Worm (Caenorhabditis elegans) whole organism, young adult: ENCODE results near the gene F40F8.3.
"Not testable (repeated sequence)": the region's sequence is repeated elsewhere in the genome, so short reads cannot be mapped to it uniquely, and the experiment has no call there.

Experiments used
- B0336.3 ChIP-seq: fragments of 200-800 bp; sonication (Bioruptor generic); IDR thresholded peaks from 2 replicates; pipeline ENCODE4 v1.3.6; 2022; ENCODE audit warnings: missing genetic modification characterization, missing compliant biosample characterization
- F10E7.11 ChIP-seq: sonication (generic microtip); optimal IDR thresholded peaks from 2 replicates; lab custom pipeline; 2017; ENCODE audit warnings: mild to moderate bottlenecking, missing genetic modification characterization, moderate library complexity, missing compliant biosample characterization
- F33H1.4 ChIP-seq: fragments of 200-800 bp; sonication (Bioruptor generic); IDR thresholded peaks from 2 replicates; pipeline ENCODE4 v1.3.6; 2022; ENCODE audit warnings: missing genetic modification reagents, missing genetic modification characterization, missing compliant biosample characterization
- akir-1 ChIP-seq: fragments of 200-800 bp; sonication (Bioruptor generic); optimal IDR thresholded peaks from 2 replicates; lab custom pipeline; 2018; ENCODE audit warnings: mild to moderate bottlenecking, missing genetic modification characterization, moderate library complexity, missing compliant biosample characterization
- egrh-3 ChIP-seq: fragments of 200-800 bp; sonication (Bioruptor generic); IDR thresholded peaks from 2 replicates; pipeline ENCODE4 v1.3.6; 2022; ENCODE audit warnings: missing genetic modification reagents, missing genetic modification characterization, missing compliant biosample characterization
- ets-4 ChIP-seq: fragments of 200-800 bp; sonication (Bioruptor generic); optimal IDR thresholded peaks from 2 replicates; lab custom pipeline; 2018; ENCODE audit warnings: mild to moderate bottlenecking, missing genetic modification characterization, missing compliant biosample characterization
- fkh-3 ChIP-seq: sonication (generic microtip); optimal IDR thresholded peaks from 2 replicates; lab custom pipeline; 2016; ENCODE audit warnings: mild to moderate bottlenecking, missing genetic modification characterization, missing compliant biosample characterization
- lsy-27 ChIP-seq: sonication (generic microtip); optimal IDR thresholded peaks from 2 replicates; lab custom pipeline; 2017; ENCODE audit warnings: missing genetic modification characterization, mild to moderate bottlenecking, missing compliant biosample characterization, antibody characterized with exemption, missing genotype, borderline replicate concordance; ENCODE audit not compliant: insufficient read depth
- mel-28 ChIP-seq: sonication (generic microtip); optimal IDR thresholded peaks from 2 replicates; lab custom pipeline; 2016; ENCODE audit warnings: borderline replicate concordance, mild to moderate bottlenecking, missing genetic modification characterization, missing compliant biosample characterization
- unc-130 ChIP-seq: sonication (generic microtip); optimal IDR thresholded peaks from 2 replicates; lab custom pipeline; 2016; ENCODE audit warnings: missing genetic modification reagents, missing genetic modification characterization, missing compliant biosample characterization
- unc-62 ChIP-seq: fragments of 150-350 bp; optimal IDR thresholded peaks from 2 replicates; lab custom pipeline; 2014; ENCODE audit warnings: missing biosample characterization, missing genetic modification reagents, missing genetic modification characterization
- ztf-28 ChIP-seq: fragments of 200-800 bp; sonication (Bioruptor generic); IDR thresholded peaks from 2 replicates; pipeline ENCODE4 v1.3.6; 2022; ENCODE audit warnings: missing genetic modification reagents, missing genetic modification characterization, missing compliant biosample characterization

ce11 chrII:11170495-11170894 lies 41.4 kb downstream of the F40F8.3 start:
- TF ChIP-seq fkh-3; unc-130; B0336.3; unc-62; akir-1 (GFP tag; lab: Kevin White, UChicago); lsy-27 (tag; lab: Kevin White, UChicago); F33H1.4; ets-4 (GFP tag; lab: Kevin White, UChicago); mel-28 (tag; lab: Kevin White, UChicago); egrh-3 (GFP tag; lab: Robert Waterston, UW); F10E7.11 (tag; lab: Kevin White, UChicago); ztf-28 (GFP tag; lab: Robert Waterston, UW): not testable (repeated sequence)
